Fruit fly (Drosophila melanogaster): Measurements from ENCODE around the gene Plp.

Plp gene

dm6 chr3L:15143638-15144600, 49.4 kb upstream of the Plp start, which contains the start of the genes CG32147 and Pex3 (continued):
- no peak for TF ChIP-seq CG10274 (GFP tag; optimal IDR thresholded peaks at IDR 0.05)
- TF ChIP-seq al (GFP tag; IDR thresholded peaks at IDR 0.05): no peak
- TF ChIP-seq cato (GFP tag; optimal IDR thresholded peaks at IDR 0.05; ENCODE audit: borderline replicate concordance): no peak
- no peak for TF ChIP-seq sens-2 (GFP tag; IDR thresholded peaks at IDR 0.05)
- no peak for TF ChIP-seq trh (GFP tag; optimal IDR thresholded peaks at IDR 0.05)
- no peak for TF ChIP-seq CG8478 (optimal IDR thresholded peaks at IDR 0.05)
- no peak for TF ChIP-seq fu2 (GFP tag; optimal IDR thresholded peaks at IDR 0.05)
- no peak for TF ChIP-seq CG16863 (GFP tag; optimal IDR thresholded peaks at IDR 0.05)
- no peak; the same call in 2 of the 3 replicates for TF ChIP-seq CG11695 (GFP tag; IDR thresholded peaks at IDR 0.05)
- peak; percentile 39 for TF ChIP-seq D19A (tag; optimal IDR thresholded peaks at IDR 0.05)
- TF ChIP-seq CG11560 (tag; IDR thresholded peaks at IDR 0.05): no peak
- no peak for TF ChIP-seq ara (GFP tag; IDR thresholded peaks at IDR 0.05)
- TF ChIP-seq Drgx (GFP tag; IDR thresholded peaks at IDR 0.05): no peak
- TF ChIP-seq CG12219 (GFP tag; optimal IDR thresholded peaks at IDR 0.05): no peak
- peak; percentile 17 for TF ChIP-seq PHDP (tag; optimal IDR thresholded peaks at IDR 0.05)
- TF ChIP-seq ken (GFP tag; IDR thresholded peaks at IDR 0.05): no peak
- no peak for TF ChIP-seq Spps (tag; optimal IDR thresholded peaks at IDR 0.05)
- TF ChIP-seq CG31388 (GFP tag; optimal IDR thresholded peaks at IDR 0.05): no peak
- TF ChIP-seq CG11093 (GFP tag; IDR thresholded peaks at IDR 0.05): no peak
- no peak for TF ChIP-seq CG15011 (GFP tag; optimal IDR thresholded peaks at IDR 0.05)
- TF ChIP-seq CG5180 (GFP tag; optimal IDR thresholded peaks at IDR 0.05): no peak
- no peak for TF ChIP-seq Lim3 (GFP tag; IDR thresholded peaks at IDR 0.05)
- TF ChIP-seq CG10979 (tag; optimal IDR thresholded peaks at IDR 0.05): no peak
- no peak for TF ChIP-seq bab2 (GFP tag; optimal IDR thresholded peaks at IDR 0.05)
- no peak for TF ChIP-seq CG3838 (GFP tag; optimal IDR thresholded peaks at IDR 0.05)
- TF ChIP-seq grau (tag; optimal IDR thresholded peaks at IDR 0.05): no peak
- TF ChIP-seq Lpt (GFP tag; optimal IDR thresholded peaks at IDR 0.05): no peak
- TF ChIP-seq hb (GFP tag; IDR thresholded peaks at IDR 0.05; ENCODE audit: partially characterized antibody): 0 out of 3 replicates have a peak, but pooled peaks have one; percentile 12
- TF ChIP-seq cwo (GFP tag; optimal IDR thresholded peaks at IDR 0.05): no peak
- TF ChIP-seq p53 (GFP tag; optimal IDR thresholded peaks at IDR 0.05): no peak
- peak; percentile 17 for TF ChIP-seq Nf-YB (GFP tag; optimal IDR thresholded peaks at IDR 0.05)
- TF ChIP-seq CG14860 (GFP tag; IDR thresholded peaks at IDR 0.05; ENCODE audit: partially characterized antibody): no peak
- no peak for TF ChIP-seq salm (tag; optimal IDR thresholded peaks at IDR 0.05)
- peak; percentile 35 for TF ChIP-seq CG12769 (tag; optimal IDR thresholded peaks at IDR 0.05)
- TF ChIP-seq schlank (tag; optimal IDR thresholded peaks at IDR 0.05): no peak
- TF ChIP-seq Side (GFP tag; optimal IDR thresholded peaks at IDR 0.05): no peak
- TF ChIP-seq bbx (GFP tag; IDR thresholded peaks at IDR 0.05; ENCODE audit: partially characterized antibody): no peak
- TF ChIP-seq CG6254 (GFP tag; optimal IDR thresholded peaks at IDR 0.05): peak; percentile 12
- TF ChIP-seq Hr78 (GFP tag; optimal IDR thresholded peaks at IDR 0.05): peak in 1 of 2 experiments; percentile 37
- no peak for TF ChIP-seq ATbp (GFP tag; optimal IDR thresholded peaks at IDR 0.05)
- no peak for TF ChIP-seq gsb (GFP tag; IDR thresholded peaks at IDR 0.05)
- TF ChIP-seq Med (GFP tag): peak; percentile 80
- no peak for TF ChIP-seq vfl (GFP tag; optimal IDR thresholded peaks at IDR 0.05)
- TF ChIP-seq CG3065 (GFP tag; optimal IDR thresholded peaks at IDR 0.05): no peak
- no peak for TF ChIP-seq HHEX (GFP tag; optimal IDR thresholded peaks at IDR 0.05)
- TF ChIP-seq stc (GFP tag; IDR thresholded peaks at IDR 0.05): no peak
- no peak for TF ChIP-seq CG11247 (GFP tag; IDR thresholded peaks at IDR 0.05)
- no peak for TF ChIP-seq Gug (GFP tag; IDR thresholded peaks at IDR 0.05)
- no peak for TF ChIP-seq pnt (GFP tag; optimal IDR thresholded peaks at IDR 0.05)

All from whole organism, embryonic.